Fruit fly (Drosophila melanogaster): ENCODE measurements around the gene CG4950.

CG4950 gene

dm6 chr3L:16268106-16268733, at the start of gene CG4950 (continued):
- TF ChIP-seq dsx (GFP tag; optimal IDR thresholded peaks at IDR 0.05; ENCODE audit: poor library complexity, severe bottlenecking), result peak; percentile 52
- TF ChIP-seq spab (GFP tag; optimal IDR thresholded peaks at IDR 0.05), result peak; percentile 50
- TF ChIP-seq CG32006 (GFP tag; optimal IDR thresholded peaks at IDR 0.05), result peak; percentile 49
- peak; percentile 11 for TF ChIP-seq Smox (GFP tag; optimal IDR thresholded peaks at IDR 0.05)

DNA sequence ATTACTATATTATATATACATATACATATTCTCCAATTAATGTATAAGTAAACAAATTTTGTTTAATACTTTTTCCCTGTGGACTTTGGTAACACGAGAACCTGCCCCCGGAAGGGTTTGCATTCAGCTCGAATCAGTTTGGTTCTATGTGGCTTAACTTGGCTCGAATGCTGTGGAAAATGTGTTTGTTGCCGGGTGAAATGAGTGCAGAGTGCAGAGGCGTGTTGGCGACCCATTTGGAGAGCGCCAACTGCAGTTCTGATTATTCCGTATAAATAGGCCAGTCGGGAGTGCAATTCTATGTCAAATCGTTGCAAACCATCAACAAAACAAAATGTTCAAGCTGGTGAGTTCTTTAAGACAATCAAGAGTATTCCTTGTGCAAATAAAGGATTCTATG, 49.8 kb upstream of the CG4950 start, which contains the start of gene Nplp3:
Gene Nplp3, plus strand, starts transcription at position 301 of the 400 bp plus-strand sequence.
- no peak for TF ChIP-seq Blimp-1 (GFP tag; optimal IDR thresholded peaks at IDR 0.05)
- TF ChIP-seq Sox15 (GFP tag; optimal IDR thresholded peaks at IDR 0.05), result no peak

DNA sequence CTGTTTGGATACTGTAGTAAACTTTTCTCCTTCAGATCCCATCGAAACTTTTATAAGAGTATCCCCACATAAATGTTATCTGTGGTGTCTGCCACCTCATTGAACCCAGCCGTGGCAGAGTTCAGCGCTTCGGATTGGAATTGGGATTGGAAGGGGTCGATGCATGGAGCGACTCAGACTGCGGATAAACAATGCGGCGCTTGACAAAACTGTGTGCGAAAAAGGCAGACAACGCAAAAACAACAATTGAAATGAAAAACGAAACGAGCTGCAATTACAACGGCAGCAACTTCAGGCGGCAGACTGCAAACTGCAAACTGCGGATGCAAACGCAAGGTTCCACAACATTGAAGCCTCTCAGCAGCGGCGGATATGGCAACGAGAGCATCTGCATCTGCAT, 46.0 kb upstream of the CG4950 start, which contains the start of gene CG13062:
Gene CG13062, plus strand, starts transcription at position 301 of the 400 bp plus-strand sequence.
- TF ChIP-seq CG3919 (GFP tag; optimal IDR thresholded peaks at IDR 0.05) (no peak), Met (GFP tag; optimal IDR thresholded peaks at IDR 0.05) (no peak), eg (GFP tag; IDR thresholded peaks at IDR 0.05) (no peak), achi (GFP tag; optimal IDR thresholded peaks at IDR 0.05) (peak; percentile 8), svp (GFP tag) (peak; percentile 12), Eip93F (GFP tag; optimal IDR thresholded peaks at IDR 0.05) (no peak)

dm6 chr3L:16309972-16310371, 42.0 kb upstream of the CG4950 start:
- no peak for TF ChIP-seq cyc (GFP tag; optimal IDR thresholded peaks at IDR 0.05)
- TF ChIP-seq fd85E (GFP tag; optimal IDR thresholded peaks at IDR 0.05), result no peak
- TF ChIP-seq Sox14 (GFP tag; optimal IDR thresholded peaks at IDR 0.05), result peak; percentile 38
- TF ChIP-seq CG11762 (GFP tag; optimal IDR thresholded peaks at IDR 0.05; ENCODE audit: insufficient read depth), result peak; percentile 8
- TF ChIP-seq Sox15 (GFP tag; optimal IDR thresholded peaks at IDR 0.05), result no peak
- TF ChIP-seq CG6163 (GFP tag; IDR thresholded peaks at IDR 0.05), result peak; percentile 72; the same call in 2 of the 3 replicates
- TF ChIP-seq eg (GFP tag; IDR thresholded peaks at IDR 0.05), result peak; percentile 86
- TF ChIP-seq pdm3 (GFP tag; optimal IDR thresholded peaks at IDR 0.05), result peak; percentile 36
- no peak for TF ChIP-seq spab (GFP tag; optimal IDR thresholded peaks at IDR 0.05)
- no peak for TF ChIP-seq CG9139 (GFP tag; optimal IDR thresholded peaks at IDR 0.05)
- TF ChIP-seq Eip75B (GFP tag; optimal IDR thresholded peaks at IDR 0.05), result peak; percentile 61
- TF ChIP-seq CG3032 (tag; optimal IDR thresholded peaks at IDR 0.05), result no peak
- TF ChIP-seq CG8119 (GFP tag; IDR thresholded peaks at IDR 0.05), result peak; percentile 66
- no peak for TF ChIP-seq fkh (GFP tag; optimal IDR thresholded peaks at IDR 0.05)
- TF ChIP-seq CG7368 (GFP tag; optimal IDR thresholded peaks at IDR 0.05), result peak; percentile 16
- no peak for TF ChIP-seq dsx (GFP tag; optimal IDR thresholded peaks at IDR 0.05; ENCODE audit: poor library complexity, severe bottlenecking)
- peak; percentile 52 for TF ChIP-seq CG3919 (GFP tag; optimal IDR thresholded peaks at IDR 0.05)
- TF ChIP-seq esn (GFP tag; optimal IDR thresholded peaks at IDR 0.05), result no peak
- peak; percentile 29 for TF ChIP-seq net (GFP tag; optimal IDR thresholded peaks at IDR 0.05)
- TF ChIP-seq CG6808 (GFP tag; optimal IDR thresholded peaks at IDR 0.05), result no peak
- peak; percentile 56 for TF ChIP-seq Lpt (GFP tag; optimal IDR thresholded peaks at IDR 0.05)
- peak; percentile 83 for TF ChIP-seq dac (GFP tag; optimal IDR thresholded peaks at IDR 0.05)
- TF ChIP-seq svp (GFP tag), result no peak
- no peak for TF ChIP-seq CG10669 (GFP tag; optimal IDR thresholded peaks at IDR 0.05)
- no peak for TF ChIP-seq ss (GFP tag; optimal IDR thresholded peaks at IDR 0.05)
- TF ChIP-seq OdsH (GFP tag; optimal IDR thresholded peaks at IDR 0.05), result peak; percentile 51
- peak; percentile 47 for TF ChIP-seq CG4318 (GFP tag; optimal IDR thresholded peaks at IDR 0.05)
- no peak for TF ChIP-seq Eip93F (GFP tag; optimal IDR thresholded peaks at IDR 0.05)
- peak; percentile 74 for TF ChIP-seq Eip78C (GFP tag)
- peak; percentile 69 for TF ChIP-seq CG6276 (GFP tag; optimal IDR thresholded peaks at IDR 0.05)
- TF ChIP-seq CG8319 (GFP tag; optimal IDR thresholded peaks at IDR 0.05), result no peak
- peak; percentile 10 for TF ChIP-seq Hr39 (GFP tag; optimal IDR thresholded peaks at IDR 0.05)
- TF ChIP-seq CG11294 (GFP tag; IDR thresholded peaks at IDR 0.05), result peak; percentile 52
- TF ChIP-seq acj6 (GFP tag; optimal IDR thresholded peaks at IDR 0.05), result peak; percentile 21
- no peak for TF ChIP-seq CG6854 (GFP tag; optimal IDR thresholded peaks at IDR 0.05)
- TF ChIP-seq Ets21C (GFP tag; optimal IDR thresholded peaks at IDR 0.05), result no peak
- TF ChIP-seq CG15336 (GFP tag; IDR thresholded peaks at IDR 0.05), result peak; percentile 82
- TF ChIP-seq salr (GFP tag; optimal IDR thresholded peaks at IDR 0.05), result peak in 1 of 2 experiments; percentile 44
- no peak for TF ChIP-seq CG1621 (tag; optimal IDR thresholded peaks at IDR 0.05)
- no peak for TF ChIP-seq Smox (GFP tag; optimal IDR thresholded peaks at IDR 0.05)
